Fruit fly (Drosophila melanogaster) whole organism, embryonic: Measurements from ENCODE around the gene Cp18.
A peak's percentile ranks its signal among the peaks of the same experiment; 100 is the strongest.

Experiments used
- Abd-B ChIP-seq: fragments of 200-800 bp; sonication (Bioruptor generic); optimal IDR thresholded peaks from 2 replicates; lab custom pipeline; 2018; ENCODE audit warnings: missing biosample characterization, mild to moderate bottlenecking, missing genetic modification characterization, moderate library complexity
- B-H1 ChIP-seq: fragments of 200-800 bp; sonication (Bioruptor generic); IDR thresholded peaks from 3 replicates; pipeline ENCODE4 v1.3.6; 2022; ENCODE audit warnings: missing biosample characterization, missing genetic modification characterization
- C15 ChIP-seq: fragments of 200-800 bp; sonication (Bioruptor generic); IDR thresholded peaks from 3 replicates; pipeline ENCODE4 v1.3.6; 2022; ENCODE audit warnings: missing biosample characterization, missing genetic modification characterization
- CG10209 ChIP-seq: fragments of 200-800 bp; sonication (Bioruptor generic); optimal IDR thresholded peaks from 3 replicates; lab custom pipeline; 2017; ENCODE audit warnings: missing biosample characterization, mild to moderate bottlenecking, missing genetic modification characterization, missing genetic modification reagents
- CG10274 ChIP-seq: fragments of 200-800 bp; sonication (Bioruptor generic); optimal IDR thresholded peaks from 3 replicates; lab custom pipeline; 2017; ENCODE audit warnings: missing biosample characterization, mild to moderate bottlenecking, missing genetic modification characterization
- CG10431 ChIP-seq: fragments of 200-800 bp; sonication (Bioruptor generic); optimal IDR thresholded peaks from 3 replicates; lab custom pipeline; 2018; ENCODE audit warnings: missing biosample characterization, mild to moderate bottlenecking, missing genetic modification characterization
- CG12391 ChIP-seq: fragments of 200-800 bp; sonication (Bioruptor generic); optimal IDR thresholded peaks from 3 replicates; lab custom pipeline; 2018; ENCODE audit warnings: missing biosample characterization, mild to moderate bottlenecking, missing genetic modification characterization, moderate library complexity
- CG12659 ChIP-seq: fragments of 200-800 bp; sonication (Bioruptor generic); optimal IDR thresholded peaks from 3 replicates; lab custom pipeline; 2017; ENCODE audit warnings: mild to moderate bottlenecking, missing biosample characterization, missing genetic modification reagents, missing genetic modification characterization
- CG15269 ChIP-seq: fragments of 200-800 bp; sonication (Bioruptor generic); optimal IDR thresholded peaks from 2 replicates; lab custom pipeline; 2018; ENCODE audit warnings: missing biosample characterization, mild to moderate bottlenecking, missing genetic modification characterization, moderate library complexity
- CG1832 ChIP-seq: fragments of 200-800 bp; sonication (Bioruptor generic); optimal IDR thresholded peaks from 2 replicates; lab custom pipeline; 2017; ENCODE audit warnings: missing biosample characterization, mild to moderate bottlenecking, missing genetic modification characterization, inconsistent platforms
- CG30403 ChIP-seq: fragments of 200-800 bp; sonication (Bioruptor generic); optimal IDR thresholded peaks from 3 replicates; lab custom pipeline; 2016; ENCODE audit warnings: missing biosample characterization, missing genetic modification characterization
- CG33557 ChIP-seq: fragments of 200-800 bp; sonication (Bioruptor generic); optimal IDR thresholded peaks from 2 replicates; lab custom pipeline; 2019; ENCODE audit warnings: missing biosample characterization, mild to moderate bottlenecking, missing genetic modification characterization, moderate library complexity
- CG4424 ChIP-seq: fragments of 200-800 bp; sonication (Bioruptor generic); optimal IDR thresholded peaks from 3 replicates; lab custom pipeline; 2016; ENCODE audit warnings: missing biosample characterization, missing genetic modification characterization
- CG5953 ChIP-seq: fragments of 200-800 bp; sonication (Bioruptor generic); IDR thresholded peaks from 2 replicates; pipeline ENCODE4 v1.3.6; 2022; ENCODE audit warnings: missing biosample characterization, missing genetic modification characterization
- CG6254 ChIP-seq: fragments of 200-800 bp; sonication (Bioruptor generic); optimal IDR thresholded peaks from 3 replicates; lab custom pipeline; 2017; ENCODE audit warnings: mild to moderate bottlenecking, missing biosample characterization, missing genetic modification reagents, missing genetic modification characterization
- CG7271 ChIP-seq: fragments of 200-800 bp; sonication (Bioruptor generic); optimal IDR thresholded peaks from 2 replicates; lab custom pipeline; 2018; ENCODE audit warnings: missing biosample characterization, mild to moderate bottlenecking, missing genetic modification characterization, moderate library complexity
- CG7357 ChIP-seq: fragments of 200-800 bp; sonication (Bioruptor generic); IDR thresholded peaks from 3 replicates; pipeline ENCODE4 v1.3.6; 2022; ENCODE audit warnings: missing biosample characterization, missing genetic modification characterization
- CG7786 ChIP-seq: fragments of 200-800 bp; sonication (Bioruptor generic); optimal IDR thresholded peaks from 2 replicates; lab custom pipeline; 2016; ENCODE audit warnings: missing biosample characterization, missing genetic modification characterization
- CG7963 ChIP-seq: fragments of 200-800 bp; sonication (Bioruptor generic); IDR thresholded peaks from 3 replicates; pipeline ENCODE4 v1.3.6; 2022; ENCODE audit warnings: missing biosample characterization, missing genetic modification characterization; ENCODE audit not compliant: partially characterized antibody
- CG9215 ChIP-seq: fragments of 200-800 bp; sonication (Bioruptor generic); IDR thresholded peaks from 2 replicates; pipeline ENCODE4 v1.3.6; 2022; ENCODE audit warnings: missing biosample characterization, missing genetic modification characterization
- CG9797 ChIP-seq: fragments of 200-800 bp; sonication (Bioruptor generic); optimal IDR thresholded peaks from 3 replicates; lab custom pipeline; 2018; ENCODE audit warnings: missing biosample characterization, mild to moderate bottlenecking, missing genetic modification characterization
- CG9817 ChIP-seq: fragments of 200-800 bp; sonication (Bioruptor generic); optimal IDR thresholded peaks from 2 replicates; lab custom pipeline; 2018; ENCODE audit warnings: missing biosample characterization, mild to moderate bottlenecking, missing genetic modification characterization, moderate library complexity
- D ChIP-seq, 2 experiments: fragments of 200-800 bp in 1 of 2; fragments of >200 bp in 1 of 2; sonication (Bioruptor generic) in 1 of 2; optimal IDR thresholded peaks; 2 replicates in 1 of 2; 3 replicates in 1 of 2; lab custom pipeline; 2017; ENCODE audit warnings: mild to moderate bottlenecking in 1 of 2, missing biosample characterization in 1 of 2, missing genetic modification characterization in 1 of 2, missing genetic modification reagents in 1 of 2
- Dad ChIP-seq: fragments of 200-800 bp; sonication (Bioruptor generic); optimal IDR thresholded peaks from 3 replicates; lab custom pipeline; 2016; ENCODE audit warnings: missing biosample characterization, missing genetic modification characterization
- Doc2 ChIP-seq: fragments of 200-800 bp; sonication (Bioruptor generic); IDR thresholded peaks from 2 replicates; pipeline ENCODE4 v1.3.6; 2022; ENCODE audit warnings: missing biosample characterization, missing genetic modification characterization
- E2f2 ChIP-seq: fragments of 200-800 bp; sonication (Bioruptor generic); IDR thresholded peaks from 2 replicates; pipeline ENCODE4 v1.3.6; 2022; ENCODE audit warnings: missing biosample characterization, missing genetic modification characterization
- Eip74EF ChIP-seq, 2 experiments: fragments of 200-800 bp in 1 of 2; fragments of >200 bp in 1 of 2; sonication (Bioruptor generic) in 1 of 2; optimal IDR thresholded peaks; 2 replicates each; lab custom pipeline; 2017 to 2019; ENCODE audit warnings: missing biosample characterization in 2 of 2, missing genetic modification characterization in 2 of 2, mild to moderate bottlenecking in 1 of 2, moderate library complexity in 1 of 2
- HLHmδ ChIP-seq: fragments of 200-800 bp; sonication (Bioruptor generic); optimal IDR thresholded peaks from 2 replicates; lab custom pipeline; 2018; ENCODE audit warnings: missing biosample characterization, mild to moderate bottlenecking, missing genetic modification characterization, moderate library complexity
- Hmr ChIP-seq: fragments of 200-800 bp; sonication (Bioruptor generic); optimal IDR thresholded peaks from 3 replicates; lab custom pipeline; 2017; ENCODE audit warnings: mild to moderate bottlenecking, missing biosample characterization, missing genetic modification reagents, missing genetic modification characterization
- Hsf ChIP-seq: fragments of 200-800 bp; sonication (Bioruptor generic); optimal IDR thresholded peaks from 3 replicates; lab custom pipeline; 2016; ENCODE audit warnings: missing biosample characterization, missing genetic modification characterization
- Nf-YA ChIP-seq: fragments of 200-800 bp; sonication (Bioruptor generic); IDR thresholded peaks from 2 replicates; pipeline ENCODE4 v1.3.6; 2022; ENCODE audit warnings: missing biosample characterization, missing genetic modification characterization
- PHDP ChIP-seq: fragments of 200-800 bp; sonication (Bioruptor generic); optimal IDR thresholded peaks from 3 replicates; lab custom pipeline; 2018; ENCODE audit warnings: missing biosample characterization, mild to moderate bottlenecking, missing genetic modification characterization, moderate library complexity
- Ssrp ChIP-seq: fragments of 200-800 bp; sonication (Bioruptor generic); optimal IDR thresholded peaks from 2 replicates; lab custom pipeline; 2018; ENCODE audit warnings: missing biosample characterization, mild to moderate bottlenecking, missing genetic modification characterization, moderate library complexity
- Trl ChIP-seq, 3 experiments: fragments of >200 bp in 2 of 3; fragments of 200-800 bp in 1 of 3; sonication (Bioruptor generic) in 1 of 3; optimal IDR thresholded peaks; 2 replicates in 1 of 3; 3 replicates in 2 of 3; lab custom pipeline; 2016 to 2017; ENCODE audit warnings: missing biosample characterization in 1 of 3, missing genetic modification characterization in 1 of 3
- bcd ChIP-seq: fragments of 200-800 bp; sonication (Bioruptor generic); optimal IDR thresholded peaks from 2 replicates; lab custom pipeline; 2017; ENCODE audit warnings: missing biosample characterization, mild to moderate bottlenecking, missing genetic modification characterization
- dati ChIP-seq: fragments of 200-800 bp; sonication (Bioruptor generic); IDR thresholded peaks from 2 replicates; pipeline ENCODE4 v1.3.6; 2022; ENCODE audit warnings: missing biosample characterization, missing genetic modification characterization
- disco-r ChIP-seq: fragments of 200-800 bp; sonication (Bioruptor generic); optimal IDR thresholded peaks from 2 replicates; lab custom pipeline; 2016; ENCODE audit warnings: missing biosample characterization, missing genetic modification characterization
- gem ChIP-seq: fragments of 200-800 bp; sonication (Bioruptor generic); optimal IDR thresholded peaks from 2 replicates; lab custom pipeline; 2019; ENCODE audit warnings: missing biosample characterization, mild to moderate bottlenecking, missing genetic modification characterization, moderate library complexity
- grn ChIP-seq: fragments of 200-800 bp; sonication (Bioruptor generic); optimal IDR thresholded peaks from 3 replicates; lab custom pipeline; 2017; ENCODE audit warnings: missing biosample characterization, missing genetic modification characterization
- hth ChIP-seq: fragments of >200 bp; optimal IDR thresholded peaks from 2 replicates; lab custom pipeline; 2017; ENCODE audit warnings: inconsistent platforms
- jigr1 ChIP-seq: fragments of 200-800 bp; sonication (Bioruptor generic); IDR thresholded peaks from 3 replicates; pipeline ENCODE4 v1.3.6; 2022; ENCODE audit warnings: missing biosample characterization, missing genetic modification characterization
- lab ChIP-seq: fragments of 200-800 bp; sonication (Bioruptor generic); optimal IDR thresholded peaks from 3 replicates; lab custom pipeline; 2017; ENCODE audit warnings: missing biosample characterization, missing genetic modification characterization, mild to moderate bottlenecking, moderate library complexity, missing genetic modification reagents
- maf-S ChIP-seq: fragments of 200-800 bp; sonication (Bioruptor generic); optimal IDR thresholded peaks from 2 replicates; lab custom pipeline; 2016; ENCODE audit warnings: missing biosample characterization, missing genetic modification characterization
- mld ChIP-seq: fragments of 200-800 bp; sonication (Bioruptor generic); IDR thresholded peaks from 3 replicates; pipeline ENCODE4 v1.3.6; 2022; ENCODE audit warnings: missing biosample characterization, missing genetic modification characterization; ENCODE audit not compliant: partially characterized antibody
- onecut ChIP-seq: fragments of 200-800 bp; sonication (Bioruptor generic); IDR thresholded peaks from 2 replicates; pipeline ENCODE4 v1.3.6; 2022; ENCODE audit warnings: missing biosample characterization, missing genetic modification characterization
- otp ChIP-seq: fragments of 200-800 bp; sonication (Bioruptor generic); IDR thresholded peaks from 3 replicates; pipeline ENCODE4, ENCODE4 v1.3.6; 2022; ENCODE audit warnings: missing biosample characterization, missing genetic modification characterization
- phol ChIP-seq: fragments of 200-800 bp; sonication (Bioruptor generic); optimal IDR thresholded peaks from 3 replicates; lab custom pipeline; 2018; ENCODE audit warnings: missing biosample characterization, mild to moderate bottlenecking, missing genetic modification characterization, moderate library complexity
- sima ChIP-seq: fragments of 200-800 bp; sonication (Bioruptor generic); optimal IDR thresholded peaks from 2 replicates; lab custom pipeline; 2016; ENCODE audit warnings: missing biosample characterization, missing genetic modification characterization
- slou ChIP-seq: fragments of 200-800 bp; sonication (Bioruptor generic); optimal IDR thresholded peaks from 3 replicates; lab custom pipeline; 2016; ENCODE audit warnings: missing biosample characterization, missing genetic modification characterization

Gene Cp18

dm6 chr3L:8696487-8696954 lies 30.1 kb upstream of the Cp18 start (continued):
- TF ChIP-seq Abd-B (GFP tag; lab: Kevin White, UChicago) (no peak), Dad (GFP tag; lab: Kevin White, UChicago) (peak; percentile 10), Doc2 (GFP tag; lab: Robert Waterston, UW) (no peak), CG7271 (no peak), CG7786 (no peak), phol (tag; lab: Kevin White, UChicago) (no peak), CG7963 (GFP tag; lab: Robert Waterston, UW) (no peak), hth (lab: Kevin White, UChicago) (no peak), mld (GFP tag; lab: Robert Waterston, UW) (no peak), PHDP (tag; lab: Kevin White, UChicago) (peak; percentile 66), CG30403 (no peak), B-H1 (no peak; the same call in 2 of the 3 replicates), Nf-YA (0 out of 2 replicates have a peak, but pooled peaks have one; percentile 14), sima (GFP tag; lab: Kevin White, UChicago) (no peak), onecut (GFP tag; lab: Robert Waterston, UW) (peak; percentile 68), dati (GFP tag; lab: Robert Waterston, UW) (no peak), CG9797 (no peak), jigr1 (GFP tag; lab: Robert Waterston, UW) (no peak), CG4424 (GFP tag; lab: Kevin White, UChicago) (peak; percentile 46), CG1832 (peak; percentile 69), HLHmδ (GFP tag; lab: Kevin White, UChicago) (peak; percentile 6), slou (GFP tag; lab: Kevin White, UChicago) (no peak), CG9215 (GFP tag; lab: Robert Waterston, UW) (no peak; the same call in 1 of the 2 replicates), CG10274 (GFP tag; lab: Kevin White, UChicago) (no peak), maf-S (GFP tag; lab: Kevin White, UChicago) (peak; percentile 4), CG10209 (GFP tag; lab: Kevin White, UChicago) (peak; percentile 75), bcd (GFP tag; lab: Kevin White, UChicago) (peak; percentile 69), CG7357 (no peak), CG10431 (GFP tag; lab: Kevin White, UChicago) (peak; percentile 82), CG9817 (tag; lab: Kevin White, UChicago) (peak; percentile 9), CG12391 (peak; percentile 44), CG15269 (tag; lab: Kevin White, UChicago) (peak; percentile 49), gem (tag; lab: Kevin White, UChicago) (peak; percentile 69), otp (GFP tag; lab: Robert Waterston, UW) (peak; percentile 63), CG6254 (GFP tag; lab: Kevin White, UChicago) (peak; percentile 77), Hmr (GFP tag; lab: Kevin White, UChicago) (peak; percentile 84), disco-r (GFP tag; lab: Kevin White, UChicago) (no peak), E2f2 (GFP tag; lab: Robert Waterston, UW) (peak; percentile 37; the same call in 1 of the 2 replicates), grn (GFP tag; lab: Kevin White, UChicago) (peak; percentile 39), Hsf (GFP tag; lab: Kevin White, UChicago) (peak; percentile 4), Eip74EF (GFP tag; optimal IDR thresholded peaks at IDR 0.05; lab: Kevin White, UChicago) (peak in 1 of 2 experiments; percentile 57), lab (GFP tag; lab: Kevin White, UChicago) (peak; percentile 96), C15 (no peak), CG33557 (GFP tag; lab: Kevin White, UChicago) (peak; percentile 66), Trl (optimal IDR thresholded peaks at IDR 0.05; lab: Kevin White, UChicago) (no peak), Trl (GFP tag; optimal IDR thresholded peaks at IDR 0.05; lab: Kevin White, UChicago) (no peak), D (optimal IDR thresholded peaks at IDR 0.05; lab: Kevin White, UChicago) (no peak), D (GFP tag; optimal IDR thresholded peaks at IDR 0.05; lab: Kevin White, UChicago) (peak; percentile 59), Ssrp (peak; percentile 7), CG5953 (peak; percentile 79), CG12659 (GFP tag; lab: Kevin White, UChicago) (peak; percentile 71)
